Fruit fly (Drosophila melanogaster): Measurements from ENCODE around the gene ich.

DNA sequence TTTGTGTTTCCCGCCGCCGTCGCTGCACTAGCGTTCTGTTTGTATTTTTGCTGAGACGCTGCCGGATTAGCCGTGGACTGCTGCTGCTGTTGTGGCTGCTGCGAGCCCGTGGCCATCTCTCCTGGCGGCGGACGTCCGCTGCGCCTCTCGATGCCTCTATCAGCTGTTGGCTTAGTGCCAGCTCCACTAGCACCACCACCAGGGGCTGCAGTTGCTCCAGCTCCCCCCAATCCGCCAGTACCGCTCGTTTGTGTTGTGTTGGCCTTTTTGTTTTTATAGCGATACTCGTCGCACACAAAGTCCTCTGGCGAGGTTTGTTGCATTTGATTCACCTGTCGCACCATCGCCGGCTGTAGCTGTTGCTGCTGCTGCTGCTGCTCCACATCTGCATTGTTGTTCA, 47.9 kb upstream of the ich start:
- TF ChIP-seq CG33017 (tag; optimal IDR thresholded peaks at IDR 0.05): no peak
- no peak for TF ChIP-seq CG12768 (GFP tag; optimal IDR thresholded peaks at IDR 0.05)
- TF ChIP-seq CG5204 (GFP tag; optimal IDR thresholded peaks at IDR 0.05): no peak
- TF ChIP-seq Clk (GFP tag; optimal IDR thresholded peaks at IDR 0.05): peak; percentile 29
- TF ChIP-seq CG14711 (tag; optimal IDR thresholded peaks at IDR 0.05): no peak
- TF ChIP-seq Mnt (GFP tag; optimal IDR thresholded peaks at IDR 0.05): peak; percentile 43
- TF ChIP-seq ovo (GFP tag; optimal IDR thresholded peaks at IDR 0.05): no peak
- no peak for TF ChIP-seq cic (GFP tag; optimal IDR thresholded peaks at IDR 0.05)
- no peak for TF ChIP-seq cnc (optimal IDR thresholded peaks at IDR 0.05)
- TF ChIP-seq Crg-1 (GFP tag; optimal IDR thresholded peaks at IDR 0.05): peak; percentile 27
- peak; percentile 53 for TF ChIP-seq pad (GFP tag; optimal IDR thresholded peaks at IDR 0.05)
- no peak for TF ChIP-seq kay (GFP tag; ENCODE audit: borderline replicate concordance)
